Fruit fly (Drosophila melanogaster) whole organism, embryonic: Measurements from ENCODE around the gene Atg5.

Experiments
- Atf6 ChIP-seq: fragments of 200-800 bp; sonication (Bioruptor generic); IDR thresholded peaks from 2 replicates; pipeline ENCODE4 v1.3.6; 2022; ENCODE audit warnings: missing biosample characterization, missing genetic modification characterization
- Bgb ChIP-seq: fragments of 200-800 bp; sonication (Bioruptor generic); IDR thresholded peaks from 2 replicates; pipeline ENCODE4 v1.3.6; 2022; ENCODE audit warnings: missing biosample characterization, missing genetic modification characterization; ENCODE audit not compliant: partially characterized antibody
- CG10654 ChIP-seq: fragments of 200-800 bp; sonication (Bioruptor generic); optimal IDR thresholded peaks from 2 replicates; lab custom pipeline; 2016; ENCODE audit warnings: missing biosample characterization, missing genetic modification characterization
- CG11093 ChIP-seq: fragments of 200-800 bp; sonication (Bioruptor generic); IDR thresholded peaks from 3 replicates; pipeline ENCODE4 v1.3.6; 2022; ENCODE audit warnings: missing biosample characterization, missing genetic modification characterization
- CG13775 ChIP-seq: fragments of 200-800 bp; sonication (Bioruptor generic); optimal IDR thresholded peaks from 3 replicates; lab custom pipeline; 2017; ENCODE audit warnings: missing biosample characterization, mild to moderate bottlenecking, missing genetic modification characterization
- CG14014 ChIP-seq: fragments of 200-800 bp; sonication (Bioruptor generic); IDR thresholded peaks from 2 replicates; pipeline ENCODE4 v1.3.6; 2022; ENCODE audit warnings: missing biosample characterization, missing genetic modification characterization
- CG14441 ChIP-seq: fragments of 200-800 bp; sonication (Bioruptor generic); IDR thresholded peaks from 2 replicates; pipeline ENCODE4 v1.3.6; 2022; ENCODE audit warnings: missing biosample characterization, missing genetic modification characterization
- CG15269 ChIP-seq: fragments of 200-800 bp; sonication (Bioruptor generic); optimal IDR thresholded peaks from 2 replicates; lab custom pipeline; 2018; ENCODE audit warnings: missing biosample characterization, mild to moderate bottlenecking, missing genetic modification characterization, moderate library complexity
- CG16863 ChIP-seq: fragments of 200-800 bp; sonication (Bioruptor generic); optimal IDR thresholded peaks from 3 replicates; lab custom pipeline; 2016; ENCODE audit warnings: missing biosample characterization, missing genetic modification characterization
- CG17359 ChIP-seq: fragments of 200-800 bp; sonication (Bioruptor generic); optimal IDR thresholded peaks from 3 replicates; lab custom pipeline; 2018; ENCODE audit warnings: missing biosample characterization, mild to moderate bottlenecking, missing genetic modification characterization, moderate library complexity
- CG18764 ChIP-seq: fragments of 200-800 bp; sonication (Bioruptor generic); optimal IDR thresholded peaks from 3 replicates; lab custom pipeline; 2016; ENCODE audit warnings: missing biosample characterization, missing genetic modification characterization
- CG2116 ChIP-seq: fragments of 200-800 bp; sonication (Bioruptor generic); optimal IDR thresholded peaks from 3 replicates; lab custom pipeline; 2018; ENCODE audit warnings: missing biosample characterization, mild to moderate bottlenecking, missing genetic modification characterization
- CG2889 ChIP-seq: fragments of 200-800 bp; sonication (Bioruptor generic); IDR thresholded peaks from 3 replicates; pipeline ENCODE4 v1.3.6; 2022; ENCODE audit warnings: missing biosample characterization, missing genetic modification characterization
- CG30020 ChIP-seq: fragments of 200-800 bp; optimal IDR thresholded peaks from 2 replicates; lab custom pipeline; 2019; ENCODE audit warnings: missing biosample characterization, mild to moderate bottlenecking, missing genetic modification characterization, moderate library complexity
- CG34422 ChIP-seq: fragments of 200-800 bp; sonication (Bioruptor generic); IDR thresholded peaks from 3 replicates; pipeline ENCODE4 v1.3.6; 2022; ENCODE audit warnings: missing biosample characterization, missing genetic modification characterization
- CG3847 ChIP-seq: fragments of 200-800 bp; sonication (Bioruptor generic); IDR thresholded peaks from 2 replicates; pipeline ENCODE4 v1.3.6; 2022; ENCODE audit warnings: missing biosample characterization, missing genetic modification characterization
- CG4404 ChIP-seq: fragments of 200-800 bp; sonication (Bioruptor generic); IDR thresholded peaks from 2 replicates; pipeline ENCODE4 v1.3.6; 2022; ENCODE audit warnings: missing biosample characterization, missing genetic modification characterization
- CG4730 ChIP-seq: fragments of 200-800 bp; sonication (Bioruptor generic); IDR thresholded peaks from 2 replicates; pipeline ENCODE4 v1.3.6; 2022; ENCODE audit warnings: missing biosample characterization, missing genetic modification characterization
- CG5245 ChIP-seq: fragments of 200-800 bp; sonication (Bioruptor generic); optimal IDR thresholded peaks from 3 replicates; lab custom pipeline; 2016; ENCODE audit warnings: missing biosample characterization, missing genetic modification characterization
- CG6254 ChIP-seq: fragments of 200-800 bp; sonication (Bioruptor generic); optimal IDR thresholded peaks from 3 replicates; lab custom pipeline; 2017; ENCODE audit warnings: mild to moderate bottlenecking, missing biosample characterization, missing genetic modification reagents, missing genetic modification characterization
- CG6683 ChIP-seq: fragments of 200-800 bp; sonication (Bioruptor generic); optimal IDR thresholded peaks from 2 replicates; lab custom pipeline; 2017; ENCODE audit warnings: missing biosample characterization, mild to moderate bottlenecking, missing genetic modification characterization, missing genetic modification reagents
- CG9932 ChIP-seq: fragments of 200-800 bp; sonication (Bioruptor generic); IDR thresholded peaks from 2 replicates; pipeline ENCODE4 v1.3.6; 2022; ENCODE audit warnings: missing biosample characterization, missing genetic modification characterization
- Dfd ChIP-seq, 2 experiments: fragments of >200 bp; optimal IDR thresholded peaks; 2 replicates each; lab custom pipeline; 2017; ENCODE audit warnings: missing biosample characterization in 2 of 2, missing genetic modification characterization in 2 of 2
- E2f1 ChIP-seq: fragments of 200-800 bp; sonication (Bioruptor generic); IDR thresholded peaks from 2 replicates; pipeline ENCODE4 v1.3.6; 2022; ENCODE audit warnings: missing biosample characterization, missing genetic modification characterization
- Fer1 ChIP-seq: fragments of 200-800 bp; sonication (Bioruptor generic); optimal IDR thresholded peaks from 2 replicates; lab custom pipeline; 2017; ENCODE audit warnings: missing biosample characterization, mild to moderate bottlenecking, missing genetic modification characterization
- H15 ChIP-seq: fragments of 200-800 bp; sonication (Bioruptor generic); IDR thresholded peaks from 3 replicates; pipeline ENCODE4 v1.3.6; 2022; ENCODE audit warnings: missing biosample characterization, missing genetic modification characterization
- HLH4C ChIP-seq: fragments of 200-800 bp; sonication (Bioruptor generic); IDR thresholded peaks from 3 replicates; pipeline ENCODE4 v1.3.6; 2022; ENCODE audit warnings: missing biosample characterization, missing genetic modification characterization; ENCODE audit not compliant: partially characterized antibody
- MBD-R2 ChIP-seq: fragments of 200-800 bp; sonication (Bioruptor generic); IDR thresholded peaks from 2 replicates; pipeline ENCODE4 v1.3.6; 2022; ENCODE audit warnings: missing biosample characterization, missing genetic modification characterization
- Max ChIP-seq: fragments of 200-800 bp; sonication (Bioruptor generic); optimal IDR thresholded peaks from 2 replicates; lab custom pipeline; 2016; ENCODE audit warnings: missing biosample characterization, mild to moderate bottlenecking, missing genetic modification characterization
- aop ChIP-seq: fragments of 200-800 bp; sonication (Bioruptor generic); IDR thresholded peaks from 2 replicates; pipeline ENCODE4 v1.3.6; 2022; ENCODE audit warnings: missing biosample characterization, missing genetic modification characterization
- chinmo ChIP-seq: fragments of 200-800 bp; sonication (Bioruptor generic); IDR thresholded peaks from 4 replicates; pipeline ENCODE4 v1.3.6; 2022; ENCODE audit warnings: missing biosample characterization, missing genetic modification characterization; ENCODE audit not compliant: partially characterized antibody
- cwo ChIP-seq: fragments of 200-800 bp; sonication (Bioruptor generic); optimal IDR thresholded peaks from 3 replicates; lab custom pipeline; 2017; ENCODE audit warnings: missing biosample characterization, missing genetic modification characterization, mild to moderate bottlenecking, moderate library complexity, missing genetic modification reagents
- danr ChIP-seq: fragments of 200-800 bp; sonication (Bioruptor generic); IDR thresholded peaks from 2 replicates; pipeline ENCODE4 v1.3.6; 2022; ENCODE audit warnings: missing biosample characterization, missing genetic modification characterization
- ems ChIP-seq: fragments of 200-800 bp; sonication (Bioruptor generic); optimal IDR thresholded peaks from 3 replicates; lab custom pipeline; 2016; ENCODE audit warnings: missing biosample characterization, missing genetic modification characterization
- en ChIP-seq: fragments of 200-800 bp; sonication (Bioruptor generic); optimal IDR thresholded peaks from 2 replicates; lab custom pipeline; 2016; ENCODE audit warnings: missing biosample characterization, missing genetic modification characterization
- eyg ChIP-seq: fragments of 200-800 bp; sonication (Bioruptor generic); optimal IDR thresholded peaks from 3 replicates; lab custom pipeline; 2016; ENCODE audit warnings: missing biosample characterization, missing genetic modification characterization
- fru ChIP-seq: fragments of >200 bp; optimal IDR thresholded peaks from 2 replicates; lab custom pipeline; 2017
- gcm2 ChIP-seq: fragments of 200-800 bp; sonication (Bioruptor generic); optimal IDR thresholded peaks from 2 replicates; lab custom pipeline; 2016; ENCODE audit warnings: missing biosample characterization, missing genetic modification characterization
- ham ChIP-seq: fragments of 200-800 bp; sonication (Bioruptor generic); IDR thresholded peaks from 2 replicates; pipeline ENCODE4 v1.3.6; 2022; ENCODE audit warnings: missing biosample characterization, missing genetic modification characterization
- hb ChIP-seq: fragments of 200-800 bp; sonication (Bioruptor generic); IDR thresholded peaks from 3 replicates; pipeline ENCODE4 v1.3.6; 2022; ENCODE audit warnings: missing biosample characterization, missing genetic modification characterization; ENCODE audit not compliant: partially characterized antibody
- ken ChIP-seq: fragments of 200-800 bp; sonication (Bioruptor generic); IDR thresholded peaks from 3 replicates; pipeline ENCODE4 v1.3.6; 2022; ENCODE audit warnings: missing biosample characterization, missing genetic modification characterization
- lola ChIP-seq, 3 experiments: fragments of >200 bp in 2 of 3; fragments of 200-800 bp in 1 of 3; sonication (Bioruptor generic) in 1 of 3; optimal IDR thresholded peaks; 2 replicates each; lab custom pipeline; 2017 to 2019; ENCODE audit warnings: missing biosample characterization in 3 of 3, missing genetic modification characterization in 3 of 3, mild to moderate bottlenecking in 1 of 3, moderate library complexity in 1 of 3
- pfk ChIP-seq: fragments of 200-800 bp; sonication (Bioruptor generic); optimal IDR thresholded peaks from 2 replicates; lab custom pipeline; 2018; ENCODE audit warnings: missing biosample characterization, mild to moderate bottlenecking, missing genetic modification characterization, moderate library complexity
- shn ChIP-seq: fragments of 200-800 bp; sonication (Bioruptor generic); optimal IDR thresholded peaks from 3 replicates; lab custom pipeline; 2016; ENCODE audit warnings: missing biosample characterization, missing genetic modification characterization
- sr ChIP-seq: fragments of 200-800 bp; sonication (Bioruptor generic); IDR thresholded peaks from 3 replicates; pipeline ENCODE4 v1.3.6; 2022; ENCODE audit warnings: missing biosample characterization, missing genetic modification characterization
- sug ChIP-seq: fragments of 200-800 bp; optimal IDR thresholded peaks from 2 replicates; lab custom pipeline; 2019; ENCODE audit warnings: missing biosample characterization, mild to moderate bottlenecking, missing genetic modification characterization, moderate library complexity
- unpg ChIP-seq: fragments of 200-800 bp; sonication (Bioruptor generic); optimal IDR thresholded peaks from 3 replicates; lab custom pipeline; 2018; ENCODE audit warnings: missing biosample characterization, mild to moderate bottlenecking, missing genetic modification characterization, moderate library complexity
- vfl ChIP-seq: fragments of 200-800 bp; sonication (Bioruptor generic); optimal IDR thresholded peaks from 2 replicates; lab custom pipeline; 2016; ENCODE audit warnings: missing biosample characterization, missing genetic modification characterization
- wdn ChIP-seq: fragments of 200-800 bp; sonication (Bioruptor generic); IDR thresholded peaks from 2 replicates; pipeline ENCODE4 v1.3.6; 2022; ENCODE audit warnings: missing biosample characterization, missing genetic modification characterization
- wor ChIP-seq: fragments of 200-800 bp; sonication (Bioruptor generic); IDR thresholded peaks from 2 replicates; pipeline ENCODE4 v1.3.6; 2022; ENCODE audit warnings: missing biosample characterization, missing genetic modification characterization

Gene Atg5

dm6 chrX:7317214-7318210 lies 6.1 kb downstream of the Atg5 start (continued):
- TF ChIP-seq H15 (no peak), CG4730 (GFP tag; lab: Robert Waterston, UW) (no peak), CG6254 (no peak), CG4404 (GFP tag; lab: Robert Waterston, UW) (no peak), wor (GFP tag; lab: Robert Waterston, UW) (no peak), CG17359 (no peak), ham (no peak), cwo (GFP tag; lab: Kevin White, UChicago) (peak; percentile 7), Max (no peak), CG15269 (no peak), CG34422 (no peak), ken (GFP tag; lab: Robert Waterston, UW) (no peak), CG30020 (tag; lab: Kevin White, UChicago) (no peak), Bgb (GFP tag; lab: Robert Waterston, UW) (peak; percentile 11; the same call in 1 of the 2 replicates), CG9932 (GFP tag; lab: Robert Waterston, UW) (no peak), vfl (GFP tag; lab: Kevin White, UChicago) (no peak), CG14014 (GFP tag; lab: Robert Waterston, UW) (no peak), danr (GFP tag; lab: Robert Waterston, UW) (no peak), ems (GFP tag; lab: Kevin White, UChicago) (no peak), pfk (GFP tag; lab: Kevin White, UChicago) (peak; percentile 61), hb (GFP tag; lab: Robert Waterston, UW) (no peak), HLH4C (no peak), CG13775 (GFP tag; lab: Kevin White, UChicago) (no peak), CG2889 (GFP tag; lab: Robert Waterston, UW) (no peak), wdn (GFP tag; lab: Robert Waterston, UW) (no peak), Atf6 (no peak), gcm2 (GFP tag; lab: Kevin White, UChicago) (no peak), CG3847 (GFP tag; lab: Robert Waterston, UW) (no peak), E2f1 (GFP tag; lab: Robert Waterston, UW) (no peak), en (GFP tag; lab: Kevin White, UChicago) (no peak), sug (peak; percentile 93), CG5245 (GFP tag; lab: Kevin White, UChicago) (no peak), CG14441 (GFP tag; lab: Robert Waterston, UW) (no peak), CG2116 (GFP tag; lab: Kevin White, UChicago) (no peak), lola (GFP tag; optimal IDR thresholded peaks at IDR 0.05; lab: Kevin White, UChicago) (no peak), sr (GFP tag; lab: Robert Waterston, UW) (0 out of 3 replicates have a peak, but pooled peaks have one; percentile 49), CG6683 (GFP tag; lab: Kevin White, UChicago) (no peak), shn (GFP tag; lab: Kevin White, UChicago) (peak; percentile 43), eyg (no peak), MBD-R2 (GFP tag; lab: Robert Waterston, UW) (no peak), Fer1 (GFP tag; lab: Kevin White, UChicago) (no peak), unpg (GFP tag; lab: Kevin White, UChicago) (no peak), CG16863 (GFP tag; lab: Kevin White, UChicago) (no peak), CG10654 (no peak), aop (GFP tag; lab: Robert Waterston, UW) (no peak), fru (lab: Kevin White, UChicago) (no peak), chinmo (GFP tag; lab: Robert Waterston, UW) (0 out of 4 replicates have a peak, but pooled peaks have one; percentile 67), CG18764 (no peak), CG11093 (no peak), Dfd (GFP tag; optimal IDR thresholded peaks at IDR 0.05; lab: Kevin White, UChicago) (no peak)
